Fruit fly (Drosophila melanogaster) whole organism, embryonic: Measurements from ENCODE around the gene CG46430.

Experiments
- CG11093 ChIP-seq: fragments of 200-800 bp; sonication (Bioruptor generic); IDR thresholded peaks from 3 replicates; pipeline ENCODE4 v1.3.6; 2022; ENCODE audit warnings: missing biosample characterization, missing genetic modification characterization
- CG11398 ChIP-seq: fragments of 200-800 bp; sonication (Bioruptor generic); optimal IDR thresholded peaks from 2 replicates; lab custom pipeline; 2016; ENCODE audit warnings: missing biosample characterization, missing genetic modification characterization
- CG11695 ChIP-seq: fragments of 200-800 bp; sonication (Bioruptor generic); IDR thresholded peaks from 3 replicates; pipeline ENCODE4 v1.3.6; 2022; ENCODE audit warnings: missing biosample characterization, missing genetic modification characterization
- CG15073 ChIP-seq: fragments of 200-800 bp; sonication (Bioruptor generic); optimal IDR thresholded peaks from 2 replicates; lab custom pipeline; 2016; ENCODE audit warnings: missing biosample characterization, missing genetic modification characterization
- CG6813 ChIP-seq: fragments of 200-800 bp; sonication (Bioruptor generic); optimal IDR thresholded peaks from 2 replicates; lab custom pipeline; 2017; ENCODE audit warnings: missing biosample characterization, missing genetic modification characterization, mild to moderate bottlenecking, moderate library complexity, missing genetic modification reagents
- al ChIP-seq: fragments of 200-800 bp; sonication (Bioruptor generic); IDR thresholded peaks from 2 replicates; pipeline ENCODE4 v1.3.6; 2022; ENCODE audit warnings: missing biosample characterization, missing genetic modification characterization

- TF ChIP-seq CG11695 (no peak), CG6813 (GFP tag; lab: Kevin White, UChicago) (no peak), CG15073 (GFP tag; lab: Kevin White, UChicago) (no peak), CG11093 (GFP tag; lab: Robert Waterston, UW) (no peak), CG11398 (GFP tag; lab: Kevin White, UChicago) (no peak), al (GFP tag; lab: Robert Waterston, UW) (no peak)
Measured at dm6 chr3L:10442486-10442885, 35.8 kb upstream of the CG46430 start.
